Fruit fly (Drosophila melanogaster) whole organism, wandering third instar larva: ENCODE data around the gene CG11842.

ENCODE experiments used
- Mio ChIP-seq: sonication (Bioruptor generic); optimal IDR thresholded peaks from 2 replicates; lab custom pipeline; 2016; ENCODE audit warnings: missing biosample characterization, missing genetic modification characterization
- dmrt93B ChIP-seq: fragments of 200-800 bp; sonication (Bioruptor generic); optimal IDR thresholded peaks from 2 replicates; lab custom pipeline; 2018; ENCODE audit warnings: missing biosample characterization, mild to moderate bottlenecking, missing genetic modification characterization
- h ChIP-seq: fragments of 200-800 bp; sonication (Bioruptor generic); optimal IDR thresholded peaks from 3 replicates; lab custom pipeline; 2016; ENCODE audit warnings: missing biosample characterization, mild to moderate bottlenecking, missing genetic modification characterization
- psq ChIP-seq: fragments of 200-800 bp; sonication (Bioruptor generic); optimal IDR thresholded peaks from 3 replicates; lab custom pipeline; 2017; ENCODE audit warnings: missing biosample characterization, mild to moderate bottlenecking, missing genetic modification characterization, moderate library complexity

- TF ChIP-seq dmrt93B (GFP tag; lab: Kevin White, UChicago) (no peak), Mio (no peak), h (GFP tag; lab: Kevin White, UChicago) (no peak), psq (no peak)
Measured at dm6 chr3R:29020366-29020765, 32.1 kb upstream of the CG11842 start, which contains the start of gene wat.
